Fruit fly (Drosophila melanogaster) whole organism, prepupa: Measurements from ENCODE around the gene ddbt.

ENCODE experiments used
- CG11762 ChIP-seq: fragments of 200-800 bp; sonication (Bioruptor generic); optimal IDR thresholded peaks from 3 replicates; lab custom pipeline; 2016; ENCODE audit warnings: missing biosample characterization, missing genetic modification characterization; ENCODE audit not compliant: insufficient read depth
- CG6808 ChIP-seq: fragments of 200-800 bp; sonication (Bioruptor generic); optimal IDR thresholded peaks from 3 replicates; lab custom pipeline; 2017; ENCODE audit warnings: missing biosample characterization, missing genetic modification characterization, mild to moderate bottlenecking, moderate library complexity, missing genetic modification reagents
- CG6854 ChIP-seq: fragments of 200-800 bp; sonication (Bioruptor generic); optimal IDR thresholded peaks from 2 replicates; lab custom pipeline; 2017; ENCODE audit warnings: missing biosample characterization, mild to moderate bottlenecking, missing genetic modification characterization
- Hr4 ChIP-seq: fragments of 200-800 bp; sonication (Bioruptor generic); optimal IDR thresholded peaks from 3 replicates; lab custom pipeline; 2016; ENCODE audit warnings: missing biosample characterization, missing genetic modification characterization
- salr ChIP-seq, 2 experiments: fragments of 200-800 bp; sonication (Bioruptor generic); optimal IDR thresholded peaks; 3 replicates each; lab custom pipeline; 2016 to 2018; ENCODE audit warnings: missing biosample characterization in 2 of 2, missing genetic modification characterization in 2 of 2, mild to moderate bottlenecking in 1 of 2
- spab ChIP-seq: fragments of 200-800 bp; sonication (Bioruptor generic); optimal IDR thresholded peaks from 2 replicates; lab custom pipeline; 2017; ENCODE audit warnings: missing biosample characterization, mild to moderate bottlenecking, missing genetic modification characterization, missing genetic modification reagents
- ss ChIP-seq, 2 experiments: fragments of 200-800 bp; sonication (Bioruptor generic); optimal IDR thresholded peaks; 2 replicates in 1 of 2; 3 replicates in 1 of 2; lab custom pipeline; 2017 to 2018; ENCODE audit warnings: mild to moderate bottlenecking in 2 of 2, missing biosample characterization in 2 of 2, missing genetic modification characterization in 2 of 2, moderate library complexity in 1 of 2

DNA sequence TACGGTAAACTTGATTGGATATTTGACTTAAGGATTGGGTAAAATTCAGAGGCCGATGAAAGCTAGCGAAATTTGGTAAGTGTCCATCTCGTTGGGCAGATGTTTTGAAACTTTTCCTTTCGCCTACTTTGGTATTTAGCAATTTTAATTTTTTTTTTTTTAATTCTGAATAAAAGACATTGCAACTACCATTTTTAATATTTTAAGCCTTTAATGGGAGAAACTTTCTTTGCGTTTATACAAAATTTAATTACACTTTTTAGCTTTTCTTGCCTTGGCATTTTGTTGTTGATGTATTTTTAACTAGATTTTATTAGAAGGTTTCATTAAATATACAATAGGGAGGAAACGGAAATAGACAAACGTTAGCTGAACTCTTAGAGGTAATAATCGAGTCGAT, 49.5 kb downstream of the ddbt start, which contains the start of gene CG13884:
- no peak for TF ChIP-seq salr (GFP tag; optimal IDR thresholded peaks at IDR 0.05; lab: Kevin White, UChicago)
- no peak for TF ChIP-seq Hr4 (GFP tag; lab: Kevin White, UChicago)
- no peak for TF ChIP-seq ss (GFP tag; optimal IDR thresholded peaks at IDR 0.05; lab: Kevin White, UChicago)
- no peak for TF ChIP-seq spab (GFP tag; lab: Kevin White, UChicago)
- no peak for TF ChIP-seq CG6808 (GFP tag; lab: Kevin White, UChicago)
- no peak for TF ChIP-seq CG11762
- TF ChIP-seq CG6854 (GFP tag; lab: Kevin White, UChicago), result no peak
